Fruit fly (Drosophila melanogaster) whole organism, embryonic: Measurements from ENCODE around the gene CSN6.

Source experiments
- Abd-B ChIP-seq: fragments of 200-800 bp; sonication (Bioruptor generic); optimal IDR thresholded peaks from 2 replicates; lab custom pipeline; 2018; ENCODE audit warnings: missing biosample characterization, mild to moderate bottlenecking, missing genetic modification characterization, moderate library complexity
- Aef1 ChIP-seq: fragments of 200-800 bp; sonication (Bioruptor generic); IDR thresholded peaks from 3 replicates; pipeline ENCODE4 v1.3.6; 2022; ENCODE audit warnings: missing biosample characterization, missing genetic modification characterization
- Awh ChIP-seq: fragments of 200-800 bp; sonication (Bioruptor generic); IDR thresholded peaks from 2 replicates; pipeline ENCODE4, ENCODE4 v1.3.6; 2022; ENCODE audit warnings: missing biosample characterization, missing genetic modification characterization
- CG11504 ChIP-seq: fragments of 200-800 bp; sonication (Bioruptor generic); optimal IDR thresholded peaks from 3 replicates; lab custom pipeline; 2019; ENCODE audit warnings: missing biosample characterization, mild to moderate bottlenecking, missing genetic modification characterization, moderate library complexity
- CG14710 ChIP-seq: fragments of 200-800 bp; sonication (Bioruptor generic); optimal IDR thresholded peaks from 3 replicates; lab custom pipeline; 2019; ENCODE audit warnings: missing biosample characterization, mild to moderate bottlenecking, missing genetic modification characterization, moderate library complexity
- CG16813 ChIP-seq: fragments of 200-800 bp; sonication (Bioruptor generic); IDR thresholded peaks from 3 replicates; pipeline ENCODE4 v1.3.6; 2022; ENCODE audit warnings: missing biosample characterization, missing genetic modification characterization; ENCODE audit not compliant: partially characterized antibody
- CG17612 ChIP-seq: fragments of 200-800 bp; sonication (Bioruptor generic); IDR thresholded peaks from 2 replicates; pipeline ENCODE4 v1.3.6; 2022; ENCODE audit warnings: missing biosample characterization, missing genetic modification characterization
- CG17802 ChIP-seq: fragments of 200-800 bp; sonication (Bioruptor generic); optimal IDR thresholded peaks from 2 replicates; lab custom pipeline; 2018; ENCODE audit warnings: missing biosample characterization, mild to moderate bottlenecking, missing genetic modification characterization, moderate library complexity
- CG17912 ChIP-seq: fragments of 200-800 bp; sonication (Bioruptor generic); optimal IDR thresholded peaks from 2 replicates; lab custom pipeline; 2018; ENCODE audit warnings: missing biosample characterization, mild to moderate bottlenecking, missing genetic modification characterization
- CG2199 ChIP-seq: fragments of 200-800 bp; sonication (Bioruptor generic); IDR thresholded peaks from 3 replicates; pipeline ENCODE4 v1.3.6; 2022; ENCODE audit warnings: missing biosample characterization, missing genetic modification characterization
- CG30020 ChIP-seq: fragments of 200-800 bp; optimal IDR thresholded peaks from 2 replicates; lab custom pipeline; 2019; ENCODE audit warnings: missing biosample characterization, mild to moderate bottlenecking, missing genetic modification characterization, moderate library complexity
- CG30403 ChIP-seq: fragments of 200-800 bp; sonication (Bioruptor generic); optimal IDR thresholded peaks from 3 replicates; lab custom pipeline; 2016; ENCODE audit warnings: missing biosample characterization, missing genetic modification characterization
- CG31224 ChIP-seq: fragments of 200-800 bp; sonication (Bioruptor generic); IDR thresholded peaks from 2 replicates; pipeline ENCODE4 v1.3.6; 2022; ENCODE audit warnings: missing biosample characterization, missing genetic modification characterization
- CG43689 ChIP-seq: fragments of 200-800 bp; sonication (Bioruptor generic); IDR thresholded peaks from 2 replicates; pipeline ENCODE4 v1.3.6; 2022; ENCODE audit warnings: missing biosample characterization, missing genetic modification characterization
- CG4707 ChIP-seq: fragments of 200-800 bp; sonication (Bioruptor generic); optimal IDR thresholded peaks from 2 replicates; lab custom pipeline; 2018; ENCODE audit warnings: missing biosample characterization, mild to moderate bottlenecking, missing genetic modification characterization, moderate library complexity
- CG7357 ChIP-seq: fragments of 200-800 bp; sonication (Bioruptor generic); IDR thresholded peaks from 3 replicates; pipeline ENCODE4 v1.3.6; 2022; ENCODE audit warnings: missing biosample characterization, missing genetic modification characterization
- CG7372 ChIP-seq: fragments of 200-800 bp; sonication (Bioruptor generic); IDR thresholded peaks from 2 replicates; pipeline ENCODE4 v1.3.6; 2022; ENCODE audit warnings: missing biosample characterization, missing genetic modification characterization
- CG9215 ChIP-seq: fragments of 200-800 bp; sonication (Bioruptor generic); IDR thresholded peaks from 2 replicates; pipeline ENCODE4 v1.3.6; 2022; ENCODE audit warnings: missing biosample characterization, missing genetic modification characterization
- CG9817 ChIP-seq: fragments of 200-800 bp; sonication (Bioruptor generic); optimal IDR thresholded peaks from 2 replicates; lab custom pipeline; 2018; ENCODE audit warnings: missing biosample characterization, mild to moderate bottlenecking, missing genetic modification characterization, moderate library complexity
- CTCF ChIP-seq: fragments of 200-800 bp; sonication (Bioruptor generic); optimal IDR thresholded peaks from 2 replicates; lab custom pipeline; 2017; ENCODE audit warnings: missing biosample characterization, mild to moderate bottlenecking, missing genetic modification characterization, moderate library complexity
- D19A ChIP-seq: fragments of 200-800 bp; optimal IDR thresholded peaks from 3 replicates; lab custom pipeline; 2019; ENCODE audit warnings: missing biosample characterization, mild to moderate bottlenecking, missing genetic modification characterization, moderate library complexity
- D19B ChIP-seq: fragments of 200-800 bp; sonication (Bioruptor generic); optimal IDR thresholded peaks from 2 replicates; lab custom pipeline; 2017; ENCODE audit warnings: missing biosample characterization, mild to moderate bottlenecking, missing genetic modification characterization
- Ets97D ChIP-seq: fragments of 200-800 bp; sonication (Bioruptor generic); optimal IDR thresholded peaks from 3 replicates; lab custom pipeline; 2016; ENCODE audit warnings: missing biosample characterization, missing genetic modification characterization
- HLH54F ChIP-seq: fragments of 200-800 bp; sonication (Bioruptor generic); optimal IDR thresholded peaks from 3 replicates; lab custom pipeline; 2016; ENCODE audit warnings: missing biosample characterization, missing genetic modification characterization
- HLHmδ ChIP-seq: fragments of 200-800 bp; sonication (Bioruptor generic); optimal IDR thresholded peaks from 2 replicates; lab custom pipeline; 2018; ENCODE audit warnings: missing biosample characterization, mild to moderate bottlenecking, missing genetic modification characterization, moderate library complexity
- Jarid2 ChIP-seq: fragments of 200-800 bp; sonication (Bioruptor generic); optimal IDR thresholded peaks from 3 replicates; lab custom pipeline; 2017; ENCODE audit warnings: mild to moderate bottlenecking, missing biosample characterization, missing genetic modification reagents, missing genetic modification characterization
- Nf-YA ChIP-seq: fragments of 200-800 bp; sonication (Bioruptor generic); IDR thresholded peaks from 2 replicates; pipeline ENCODE4 v1.3.6; 2022; ENCODE audit warnings: missing biosample characterization, missing genetic modification characterization
- Sin3A ChIP-seq: fragments of >200 bp; optimal IDR thresholded peaks from 2 replicates; lab custom pipeline; 2018
- Sry-β ChIP-seq: fragments of 200-800 bp; sonication (Bioruptor generic); optimal IDR thresholded peaks from 2 replicates; lab custom pipeline; 2018; ENCODE audit warnings: missing biosample characterization, mild to moderate bottlenecking, missing genetic modification characterization, moderate library complexity
- TFAM ChIP-seq: fragments of 200-800 bp; sonication (Bioruptor generic); optimal IDR thresholded peaks from 2 replicates; lab custom pipeline; 2017; ENCODE audit warnings: missing biosample characterization, missing genetic modification characterization, inconsistent platforms
- Vsx1 ChIP-seq: fragments of 200-800 bp; sonication (Bioruptor generic); optimal IDR thresholded peaks from 2 replicates; lab custom pipeline; 2017; ENCODE audit warnings: missing biosample characterization, mild to moderate bottlenecking, missing genetic modification characterization, missing genetic modification reagents
- al ChIP-seq: fragments of 200-800 bp; sonication (Bioruptor generic); IDR thresholded peaks from 2 replicates; pipeline ENCODE4 v1.3.6; 2022; ENCODE audit warnings: missing biosample characterization, missing genetic modification characterization
- chif ChIP-seq, 2 experiments: fragments of 200-800 bp; sonication (Bioruptor generic); optimal IDR thresholded peaks; 3 replicates each; lab custom pipeline; 2016; ENCODE audit warnings: missing biosample characterization in 2 of 2, missing genetic modification characterization in 2 of 2
- cwo ChIP-seq: fragments of 200-800 bp; sonication (Bioruptor generic); optimal IDR thresholded peaks from 3 replicates; lab custom pipeline; 2017; ENCODE audit warnings: missing biosample characterization, missing genetic modification characterization, mild to moderate bottlenecking, moderate library complexity, missing genetic modification reagents
- da ChIP-seq: fragments of 200-800 bp; sonication (Bioruptor generic); optimal IDR thresholded peaks from 2 replicates; lab custom pipeline; 2016; ENCODE audit warnings: missing biosample characterization, missing genetic modification characterization
- dmrt99B ChIP-seq: fragments of 200-800 bp; sonication (Bioruptor generic); optimal IDR thresholded peaks from 2 replicates; lab custom pipeline; 2018; ENCODE audit warnings: missing biosample characterization, mild to moderate bottlenecking, missing genetic modification characterization, moderate library complexity
- ems ChIP-seq: fragments of 200-800 bp; sonication (Bioruptor generic); optimal IDR thresholded peaks from 3 replicates; lab custom pipeline; 2016; ENCODE audit warnings: missing biosample characterization, missing genetic modification characterization
- en ChIP-seq: fragments of 200-800 bp; sonication (Bioruptor generic); optimal IDR thresholded peaks from 2 replicates; lab custom pipeline; 2016; ENCODE audit warnings: missing biosample characterization, missing genetic modification characterization
- fd102C ChIP-seq: fragments of 200-800 bp; sonication (Bioruptor generic); optimal IDR thresholded peaks from 2 replicates; lab custom pipeline; 2018; ENCODE audit warnings: missing biosample characterization, mild to moderate bottlenecking, missing genetic modification characterization, moderate library complexity
- hb ChIP-seq: fragments of 200-800 bp; sonication (Bioruptor generic); IDR thresholded peaks from 3 replicates; pipeline ENCODE4 v1.3.6; 2022; ENCODE audit warnings: missing biosample characterization, missing genetic modification characterization; ENCODE audit not compliant: partially characterized antibody
- insv ChIP-seq, 2 experiments: fragments of 200-800 bp; sonication (Bioruptor generic); optimal IDR thresholded peaks; 3 replicates each; lab custom pipeline; 2016 to 2018; ENCODE audit warnings: missing biosample characterization in 2 of 2, missing genetic modification characterization in 2 of 2
- kni ChIP-seq: fragments of 200-800 bp; sonication (Bioruptor generic); optimal IDR thresholded peaks from 3 replicates; lab custom pipeline; 2017; ENCODE audit warnings: mild to moderate bottlenecking, missing biosample characterization, missing genetic modification reagents, missing genetic modification characterization
- lbe ChIP-seq: fragments of 200-800 bp; sonication (Bioruptor generic); optimal IDR thresholded peaks from 2 replicates; lab custom pipeline; 2016; ENCODE audit warnings: missing biosample characterization, mild to moderate bottlenecking, missing genetic modification characterization
- luna ChIP-seq: fragments of 200-800 bp; sonication (Bioruptor generic); optimal IDR thresholded peaks from 2 replicates; lab custom pipeline; 2016; ENCODE audit warnings: missing biosample characterization, missing genetic modification characterization
- psq ChIP-seq: fragments of 200-800 bp; sonication (Bioruptor generic); optimal IDR thresholded peaks from 2 replicates; lab custom pipeline; 2017; ENCODE audit warnings: missing biosample characterization, missing genetic modification characterization
- ro ChIP-seq: fragments of 200-800 bp; sonication (Bioruptor generic); IDR thresholded peaks from 2 replicates; pipeline ENCODE4 v1.3.6; 2022; ENCODE audit warnings: missing biosample characterization, missing genetic modification characterization
- sima ChIP-seq: fragments of 200-800 bp; sonication (Bioruptor generic); optimal IDR thresholded peaks from 2 replicates; lab custom pipeline; 2016; ENCODE audit warnings: missing biosample characterization, missing genetic modification characterization
- stc ChIP-seq: fragments of 200-800 bp; sonication (Bioruptor generic); IDR thresholded peaks from 2 replicates; pipeline ENCODE4 v1.3.6; 2022; ENCODE audit warnings: missing biosample characterization, missing genetic modification characterization
- trh ChIP-seq: fragments of 200-800 bp; sonication (Bioruptor generic); optimal IDR thresholded peaks from 2 replicates; lab custom pipeline; 2016; ENCODE audit warnings: missing biosample characterization, missing genetic modification characterization
- wek ChIP-seq: fragments of 200-800 bp; sonication (Bioruptor generic); optimal IDR thresholded peaks from 3 replicates; lab custom pipeline; 2018; ENCODE audit warnings: missing biosample characterization, mild to moderate bottlenecking, missing genetic modification characterization, moderate library complexity
- wor ChIP-seq: fragments of 200-800 bp; sonication (Bioruptor generic); IDR thresholded peaks from 2 replicates; pipeline ENCODE4 v1.3.6; 2022; ENCODE audit warnings: missing biosample characterization, missing genetic modification characterization

Gene CSN6

dm6 chr3R:22590668-22591275 is 10.2 kb downstream of the CSN6 start (continued):
- TF ChIP-seq CG30403 (GFP tag; lab: Kevin White, UChicago) (peak; percentile 72), CG11504 (tag; lab: Kevin White, UChicago) (peak; percentile 73), Aef1 (GFP tag; lab: Robert Waterston, UW) (no peak), CG2199 (peak; percentile 90; the same call in 2 of the 3 replicates), wek (GFP tag; lab: Kevin White, UChicago) (peak; percentile 40), psq (GFP tag; lab: Kevin White, UChicago) (no peak), TFAM (peak; percentile 28), CG4707 (GFP tag; lab: Kevin White, UChicago) (peak; percentile 49), CG31224 (GFP tag; lab: Robert Waterston, UW) (no peak), CG17912 (GFP tag; lab: Kevin White, UChicago) (no peak), fd102C (GFP tag; lab: Kevin White, UChicago) (peak; percentile 17), cwo (GFP tag; lab: Kevin White, UChicago) (no peak), Jarid2 (GFP tag; lab: Kevin White, UChicago) (no peak), CG14710 (tag; lab: Kevin White, UChicago) (peak; percentile 79), stc (GFP tag; lab: Robert Waterston, UW) (no peak), Ets97D (peak; percentile 17), en (peak; percentile 13), Vsx1 (peak; percentile 48), luna (GFP tag; lab: Kevin White, UChicago) (no peak), lbe (no peak), Awh (GFP tag; lab: Robert Waterston, UW) (0 out of 2 replicates have a peak, but pooled peaks have one; percentile 14), CG17612 (GFP tag; lab: Robert Waterston, UW) (no peak), HLHmδ (GFP tag; lab: Kevin White, UChicago) (no peak), CG9817 (tag; lab: Kevin White, UChicago) (peak; percentile 18), D19B (peak; percentile 89), insv (GFP tag; optimal IDR thresholded peaks at IDR 0.05; lab: Kevin White, UChicago) (no peak), CG9215 (GFP tag; lab: Robert Waterston, UW) (no peak), chif (GFP tag; optimal IDR thresholded peaks at IDR 0.05; lab: Kevin White, UChicago) (peak; percentile 41 to 42), ro (no peak), al (no peak), D19A (peak; percentile 73), CG43689 (GFP tag; lab: Robert Waterston, UW) (no peak), trh (GFP tag; lab: Kevin White, UChicago) (peak; percentile 22), dmrt99B (tag; lab: Kevin White, UChicago) (peak; percentile 67), ems (GFP tag; lab: Kevin White, UChicago) (peak; percentile 29), hb (no peak), Abd-B (GFP tag; lab: Kevin White, UChicago) (peak; percentile 64), Nf-YA (GFP tag; lab: Robert Waterston, UW) (no peak), CG7372 (GFP tag; lab: Robert Waterston, UW) (no peak), CTCF (GFP tag; lab: Kevin White, UChicago) (no peak), CG7357 (GFP tag; lab: Robert Waterston, UW) (no peak), CG17802 (tag; lab: Kevin White, UChicago) (peak; percentile 12), da (GFP tag; lab: Kevin White, UChicago) (no peak), kni (GFP tag; lab: Kevin White, UChicago) (peak; percentile 68), CG16813 (GFP tag; lab: Robert Waterston, UW) (no peak), Sry-β (GFP tag; lab: Kevin White, UChicago) (peak; percentile 1), CG30020 (tag; lab: Kevin White, UChicago) (peak; percentile 20), HLH54F (peak; percentile 13), Sin3A (lab: Kevin White, UChicago) (no peak), wor (GFP tag; lab: Robert Waterston, UW) (peak; percentile 68), sima (GFP tag; lab: Kevin White, UChicago) (no peak)
